Worm (Caenorhabditis elegans) whole organism, young adult: ENCODE measurements around the gene srh-241.

Experiments
- B0261.1 ChIP-seq: sonication (generic microtip); optimal IDR thresholded peaks from 2 replicates; lab custom pipeline; 2016; ENCODE audit warnings: mild to moderate bottlenecking, missing genetic modification characterization, moderate library complexity, missing compliant biosample characterization
- ceh-40 ChIP-seq: fragments of 200-800 bp; sonication (Bioruptor generic); IDR thresholded peaks from 2 replicates; pipeline ENCODE4 v1.3.6; 2022; ENCODE audit warnings: missing genetic modification characterization, missing compliant biosample characterization
- dox-1 ChIP-seq: fragments of 200-800 bp; sonication (Bioruptor generic); IDR thresholded peaks from 2 replicates; pipeline ENCODE4 v1.3.6; 2022; ENCODE audit warnings: missing genetic modification reagents, missing genetic modification characterization, missing compliant biosample characterization
- dpl-1 ChIP-seq: fragments of 150-350 bp; optimal IDR thresholded peaks from 2 replicates; lab custom pipeline; 2014; ENCODE audit warnings: missing biosample characterization, missing genetic modification reagents, missing genetic modification characterization
- mel-28 ChIP-seq: sonication (generic microtip); optimal IDR thresholded peaks from 2 replicates; lab custom pipeline; 2016; ENCODE audit warnings: borderline replicate concordance, mild to moderate bottlenecking, missing genetic modification characterization, missing compliant biosample characterization
- sptf-2 ChIP-seq: fragments of 200-800 bp; sonication (Bioruptor generic); optimal IDR thresholded peaks from 2 replicates; lab custom pipeline; 2018; ENCODE audit warnings: mild to moderate bottlenecking, missing genetic modification characterization, missing compliant biosample characterization
- unc-62 ChIP-seq: fragments of 150-350 bp; optimal IDR thresholded peaks from 2 replicates; lab custom pipeline; 2014; ENCODE audit warnings: missing biosample characterization, missing genetic modification reagents, missing genetic modification characterization

DNA sequence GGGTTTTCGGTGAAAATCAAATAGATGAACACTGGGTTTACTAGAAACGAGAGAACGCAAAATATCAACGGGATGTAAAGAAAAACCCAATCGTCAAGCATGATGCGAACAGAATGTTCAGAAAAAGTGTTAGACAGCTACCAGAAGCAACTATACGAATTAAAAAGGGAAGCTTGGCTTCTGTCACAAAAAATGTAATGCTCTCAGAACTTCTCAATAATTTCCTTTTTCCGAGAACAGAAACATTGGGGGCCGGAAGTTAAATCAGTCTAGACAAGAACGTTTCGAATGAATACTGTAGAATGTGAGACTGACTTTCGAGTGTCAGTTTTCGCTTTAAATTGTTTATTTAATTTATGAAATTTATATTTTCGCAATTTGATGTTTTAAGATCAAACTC is 9.7 kb downstream of the srh-241 start, which contains the start of gene srj-54:
- TF ChIP-seq dpl-1 (GFP tag; lab: Kevin White, UChicago) (no peak), mel-28 (tag; lab: Kevin White, UChicago) (no peak), B0261.1 (tag; lab: Kevin White, UChicago) (no peak), sptf-2 (GFP tag; lab: Kevin White, UChicago) (no peak), ceh-40 (GFP tag; lab: Robert Waterston, UW) (no peak), dox-1 (GFP tag; lab: Robert Waterston, UW) (no peak), unc-62 (no peak)
